Fruit fly (Drosophila melanogaster) whole organism, prepupa: ENCODE results near the gene CG34039.

Experiments used
- CG11762 ChIP-seq: fragments of 200-800 bp; sonication (Bioruptor generic); optimal IDR thresholded peaks from 3 replicates; lab custom pipeline; 2016; ENCODE audit warnings: missing biosample characterization, missing genetic modification characterization; ENCODE audit not compliant: insufficient read depth
- CG31627 ChIP-seq: fragments of 200-800 bp; sonication (Bioruptor generic); optimal IDR thresholded peaks from 3 replicates; lab custom pipeline; 2016; ENCODE audit warnings: missing biosample characterization, missing genetic modification characterization
- CG6792 ChIP-seq: fragments of 200-800 bp; sonication (Bioruptor generic); optimal IDR thresholded peaks from 3 replicates; lab custom pipeline; 2016; ENCODE audit warnings: missing biosample characterization, missing genetic modification characterization
- CG8119 ChIP-seq: fragments of 200-800 bp; sonication (Bioruptor generic); IDR thresholded peaks from 3 replicates; pipeline ENCODE4 v1.3.6; 2022; ENCODE audit warnings: missing biosample characterization, missing genetic modification characterization
- Eip75B ChIP-seq: fragments of 200-800 bp; sonication (Bioruptor generic); optimal IDR thresholded peaks from 3 replicates; lab custom pipeline; 2016; ENCODE audit warnings: missing biosample characterization, missing genetic modification characterization
- Ets96B ChIP-seq: fragments of 200-800 bp; optimal IDR thresholded peaks from 2 replicates; lab custom pipeline; 2019; ENCODE audit warnings: missing biosample characterization, mild to moderate bottlenecking, missing genetic modification characterization, moderate library complexity
- Hr39 ChIP-seq: fragments of 200-800 bp; sonication (Bioruptor generic); optimal IDR thresholded peaks from 2 replicates; lab custom pipeline; 2016; ENCODE audit warnings: missing biosample characterization, missing genetic modification characterization
- Lpt ChIP-seq: fragments of 200-800 bp; sonication (Bioruptor generic); optimal IDR thresholded peaks from 3 replicates; lab custom pipeline; 2016; ENCODE audit warnings: missing biosample characterization, missing genetic modification characterization
- Met ChIP-seq: fragments of 200-800 bp; sonication (Bioruptor generic); optimal IDR thresholded peaks from 3 replicates; lab custom pipeline; 2016; ENCODE audit warnings: missing biosample characterization, missing genetic modification characterization
- cyc ChIP-seq: fragments of 200-800 bp; sonication (Bioruptor generic); optimal IDR thresholded peaks from 3 replicates; lab custom pipeline; 2016; ENCODE audit warnings: missing biosample characterization, missing genetic modification characterization
- eg ChIP-seq: fragments of 200-800 bp; sonication (Bioruptor generic); IDR thresholded peaks from 3 replicates; pipeline ENCODE4 v1.3.6; 2022; ENCODE audit warnings: missing biosample characterization, missing genetic modification characterization
- svp ChIP-seq: fragments of 200-800 bp; sonication (Bioruptor generic); peaks from one replicate; lab custom pipeline; 2016; ENCODE audit warnings: missing biosample characterization, missing genetic modification characterization
- topi ChIP-seq: fragments of 200-800 bp; sonication (Bioruptor generic); optimal IDR thresholded peaks from 3 replicates; lab custom pipeline; 2016; ENCODE audit warnings: missing biosample characterization, missing genetic modification characterization

DNA sequence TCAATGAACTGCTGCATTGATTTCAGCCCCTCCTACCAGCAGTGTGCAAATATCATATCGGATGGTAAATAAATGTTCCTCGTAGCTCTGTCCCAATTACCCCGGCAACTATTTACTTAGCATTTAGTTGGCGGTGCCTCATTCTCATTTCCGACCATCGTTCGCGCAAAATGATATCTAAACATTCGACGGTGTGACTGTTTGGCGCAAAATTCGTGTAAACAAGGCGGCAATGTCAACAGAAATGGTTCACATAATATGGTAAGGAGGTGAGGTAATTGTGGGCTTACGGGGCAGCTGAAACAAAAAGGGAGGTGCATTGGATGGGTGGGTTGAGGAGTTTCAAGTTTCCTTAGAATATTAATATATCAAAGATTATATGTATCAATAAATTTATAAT, 4.6 kb downstream of the CG34039 start:
- TF ChIP-seq eg (no peak), cyc (GFP tag; lab: Kevin White, UChicago) (no peak), Eip75B (GFP tag; lab: Kevin White, UChicago) (no peak), Lpt (GFP tag; lab: Kevin White, UChicago) (no peak), Ets96B (tag; lab: Kevin White, UChicago) (no peak), Met (GFP tag; lab: Kevin White, UChicago) (no peak), CG31627 (no peak), svp (GFP tag; lab: Kevin White, UChicago) (no peak), CG6792 (no peak), CG11762 (GFP tag; lab: Kevin White, UChicago) (no peak), Hr39 (GFP tag; lab: Kevin White, UChicago) (no peak), CG8119 (GFP tag; lab: Robert Waterston, UW) (no peak), topi (no peak)
